Fruit fly (Drosophila melanogaster): ENCODE measurements around the gene CG7906.

- TF ChIP-seq CTCF (optimal IDR thresholded peaks at IDR 0.05) (peak; percentile 52 to 81), CG8478 (optimal IDR thresholded peaks at IDR 0.05) (no peak)
Observed at dm6 chr3L:14212300-14212893, 24.0 kb upstream of the CG7906 start.

Measured in S2 (cell line).